Fruit fly (Drosophila melanogaster) whole organism, embryonic: ENCODE results near the gene CG6051.

Experiments
- ATbp ChIP-seq: fragments of 200-800 bp; sonication (Bioruptor generic); optimal IDR thresholded peaks from 2 replicates; lab custom pipeline; 2017; ENCODE audit warnings: missing biosample characterization, mild to moderate bottlenecking, missing genetic modification characterization, missing genetic modification reagents
- Bdp1 ChIP-seq: fragments of 200-800 bp; sonication (Bioruptor generic); optimal IDR thresholded peaks from 3 replicates; lab custom pipeline; 2016; ENCODE audit warnings: missing biosample characterization, missing genetic modification characterization
- Blimp-1 ChIP-seq: fragments of 200-800 bp; sonication (Bioruptor generic); optimal IDR thresholded peaks from 3 replicates; lab custom pipeline; 2018; ENCODE audit warnings: missing biosample characterization, missing genetic modification characterization, mild to moderate bottlenecking, moderate library complexity, missing genetic modification reagents
- CG10543 ChIP-seq: fragments of 200-800 bp; sonication (Bioruptor generic); optimal IDR thresholded peaks from 3 replicates; lab custom pipeline; 2017; ENCODE audit warnings: missing biosample characterization, mild to moderate bottlenecking, missing genetic modification characterization, moderate library complexity
- CG14667 ChIP-seq: fragments of 200-800 bp; sonication (Bioruptor generic); IDR thresholded peaks from 2 replicates; pipeline ENCODE4 v1.3.6; 2022; ENCODE audit warnings: missing biosample characterization, missing genetic modification characterization
- CG15073 ChIP-seq: fragments of 200-800 bp; sonication (Bioruptor generic); optimal IDR thresholded peaks from 2 replicates; lab custom pipeline; 2016; ENCODE audit warnings: missing biosample characterization, missing genetic modification characterization
- CG17385 ChIP-seq: fragments of 200-800 bp; sonication (Bioruptor generic); optimal IDR thresholded peaks from 3 replicates; lab custom pipeline; 2018; ENCODE audit warnings: missing biosample characterization, mild to moderate bottlenecking, missing genetic modification characterization
- CG2116 ChIP-seq: fragments of 200-800 bp; sonication (Bioruptor generic); optimal IDR thresholded peaks from 3 replicates; lab custom pipeline; 2018; ENCODE audit warnings: missing biosample characterization, mild to moderate bottlenecking, missing genetic modification characterization
- CG2129 ChIP-seq: fragments of 200-800 bp; sonication (Bioruptor generic); IDR thresholded peaks from 2 replicates; pipeline ENCODE4 v1.3.6; 2022; ENCODE audit warnings: missing biosample characterization, missing genetic modification characterization; ENCODE audit not compliant: partially characterized antibody
- CG2875 ChIP-seq: fragments of 200-800 bp; sonication (Bioruptor generic); optimal IDR thresholded peaks from 2 replicates; lab custom pipeline; 2017; ENCODE audit warnings: missing biosample characterization, mild to moderate bottlenecking, missing genetic modification characterization, missing genetic modification reagents
- CG3065 ChIP-seq: fragments of 200-800 bp; sonication (Bioruptor generic); optimal IDR thresholded peaks from 2 replicates; lab custom pipeline; 2016; ENCODE audit warnings: missing biosample characterization, missing genetic modification characterization
- CG31365 ChIP-seq: fragments of 200-800 bp; sonication (Bioruptor generic); optimal IDR thresholded peaks from 2 replicates; lab custom pipeline; 2018; ENCODE audit warnings: missing biosample characterization, mild to moderate bottlenecking, missing genetic modification characterization
- CG4730 ChIP-seq: fragments of 200-800 bp; sonication (Bioruptor generic); IDR thresholded peaks from 2 replicates; pipeline ENCODE4 v1.3.6; 2022; ENCODE audit warnings: missing biosample characterization, missing genetic modification characterization
- CG8359 ChIP-seq: fragments of 200-800 bp; sonication (Bioruptor generic); optimal IDR thresholded peaks from 2 replicates; lab custom pipeline; 2017; ENCODE audit warnings: missing biosample characterization, mild to moderate bottlenecking, missing genetic modification characterization, borderline replicate concordance
- CG8388 ChIP-seq: fragments of 200-800 bp; sonication (Bioruptor generic); optimal IDR thresholded peaks from 2 replicates; lab custom pipeline; 2019; ENCODE audit warnings: missing biosample characterization, mild to moderate bottlenecking, missing genetic modification characterization, moderate library complexity
- CG9817 ChIP-seq: fragments of 200-800 bp; sonication (Bioruptor generic); optimal IDR thresholded peaks from 2 replicates; lab custom pipeline; 2018; ENCODE audit warnings: missing biosample characterization, mild to moderate bottlenecking, missing genetic modification characterization, moderate library complexity
- Chrac-16 ChIP-seq: fragments of 200-800 bp; sonication (Bioruptor generic); optimal IDR thresholded peaks from 3 replicates; lab custom pipeline; 2016; ENCODE audit warnings: missing biosample characterization, missing genetic modification characterization
- D19B ChIP-seq: fragments of 200-800 bp; sonication (Bioruptor generic); optimal IDR thresholded peaks from 2 replicates; lab custom pipeline; 2017; ENCODE audit warnings: missing biosample characterization, mild to moderate bottlenecking, missing genetic modification characterization
- Dad ChIP-seq: fragments of 200-800 bp; sonication (Bioruptor generic); optimal IDR thresholded peaks from 3 replicates; lab custom pipeline; 2016; ENCODE audit warnings: missing biosample characterization, missing genetic modification characterization
- Deaf1 ChIP-seq: fragments of 200-800 bp; optimal IDR thresholded peaks from 3 replicates; lab custom pipeline; 2019; ENCODE audit warnings: missing biosample characterization, mild to moderate bottlenecking, missing genetic modification characterization, moderate library complexity
- Gsc ChIP-seq: fragments of 200-800 bp; sonication (Bioruptor generic); IDR thresholded peaks from 2 replicates; pipeline ENCODE4 v1.3.6; 2022; ENCODE audit warnings: missing biosample characterization, missing genetic modification characterization
- H15 ChIP-seq: fragments of 200-800 bp; sonication (Bioruptor generic); IDR thresholded peaks from 3 replicates; pipeline ENCODE4 v1.3.6; 2022; ENCODE audit warnings: missing biosample characterization, missing genetic modification characterization
- HHEX ChIP-seq: fragments of 200-800 bp; sonication (Bioruptor generic); optimal IDR thresholded peaks from 3 replicates; lab custom pipeline; 2017; ENCODE audit warnings: missing biosample characterization, mild to moderate bottlenecking, missing genetic modification characterization, missing genetic modification reagents
- MESR4 ChIP-seq: fragments of 200-800 bp; sonication (Bioruptor generic); optimal IDR thresholded peaks from 2 replicates; lab custom pipeline; 2018; ENCODE audit warnings: missing biosample characterization, mild to moderate bottlenecking, missing genetic modification characterization, moderate library complexity
- Mrtf ChIP-seq: fragments of 200-800 bp; sonication (Bioruptor generic); IDR thresholded peaks from 3 replicates; pipeline ENCODE4 v1.3.6; 2022; ENCODE audit warnings: missing biosample characterization, missing genetic modification characterization
- Myb ChIP-seq: fragments of 200-800 bp; sonication (Bioruptor generic); optimal IDR thresholded peaks from 2 replicates; lab custom pipeline; 2016; ENCODE audit warnings: missing biosample characterization, missing genetic modification characterization
- Ravus ChIP-seq: fragments of 200-800 bp; sonication (Bioruptor generic); IDR thresholded peaks from 2 replicates; pipeline ENCODE4 v1.3.6; 2022; ENCODE audit warnings: missing biosample characterization, missing genetic modification characterization
- Rx ChIP-seq: fragments of 200-800 bp; sonication (Bioruptor generic); IDR thresholded peaks from 2 replicates; pipeline ENCODE4 v1.3.6; 2022; ENCODE audit warnings: missing biosample characterization, missing genetic modification characterization
- Ssrp ChIP-seq: fragments of 200-800 bp; sonication (Bioruptor generic); optimal IDR thresholded peaks from 2 replicates; lab custom pipeline; 2018; ENCODE audit warnings: missing biosample characterization, mild to moderate bottlenecking, missing genetic modification characterization, moderate library complexity
- al ChIP-seq: fragments of 200-800 bp; sonication (Bioruptor generic); IDR thresholded peaks from 2 replicates; pipeline ENCODE4 v1.3.6; 2022; ENCODE audit warnings: missing biosample characterization, missing genetic modification characterization
- bab2 ChIP-seq: fragments of 200-800 bp; sonication (Bioruptor generic); optimal IDR thresholded peaks from 2 replicates; lab custom pipeline; 2016; ENCODE audit warnings: missing biosample characterization, missing genetic modification characterization
- chn ChIP-seq: fragments of 200-800 bp; sonication (Bioruptor generic); optimal IDR thresholded peaks from 2 replicates; lab custom pipeline; 2016; ENCODE audit warnings: missing biosample characterization, missing genetic modification characterization
- da ChIP-seq: fragments of 200-800 bp; sonication (Bioruptor generic); optimal IDR thresholded peaks from 2 replicates; lab custom pipeline; 2016; ENCODE audit warnings: missing biosample characterization, missing genetic modification characterization
- dpn ChIP-seq, 2 experiments: fragments of 200-800 bp; sonication (Bioruptor generic); optimal IDR thresholded peaks; 3 replicates each; lab custom pipeline; 2016; ENCODE audit warnings: missing biosample characterization in 2 of 2, missing genetic modification characterization in 2 of 2
- exex ChIP-seq: fragments of 200-800 bp; sonication (Bioruptor generic); optimal IDR thresholded peaks from 4 replicates; lab custom pipeline; 2018; ENCODE audit warnings: missing biosample characterization, mild to moderate bottlenecking, missing genetic modification characterization, moderate library complexity
- gem ChIP-seq: fragments of 200-800 bp; sonication (Bioruptor generic); optimal IDR thresholded peaks from 2 replicates; lab custom pipeline; 2019; ENCODE audit warnings: missing biosample characterization, mild to moderate bottlenecking, missing genetic modification characterization, moderate library complexity
- gt ChIP-seq: fragments of 200-800 bp; sonication (Bioruptor generic); IDR thresholded peaks from 2 replicates; pipeline ENCODE4 v1.3.6; 2022; ENCODE audit warnings: missing biosample characterization, missing genetic modification characterization
- lmd ChIP-seq: fragments of 200-800 bp; sonication (Bioruptor generic); IDR thresholded peaks from 2 replicates; pipeline ENCODE4 v1.3.6; 2022; ENCODE audit warnings: missing biosample characterization, missing genetic modification characterization
- org-1 ChIP-seq: fragments of 200-800 bp; sonication (Bioruptor generic); optimal IDR thresholded peaks from 2 replicates; lab custom pipeline; 2017; ENCODE audit warnings: missing biosample characterization, missing genetic modification characterization
- pnt ChIP-seq: fragments of 200-800 bp; sonication (Bioruptor generic); optimal IDR thresholded peaks from 3 replicates; lab custom pipeline; 2016; ENCODE audit warnings: missing biosample characterization, missing genetic modification characterization
- pum ChIP-seq: fragments of 200-800 bp; sonication (Bioruptor generic); optimal IDR thresholded peaks from 2 replicates; lab custom pipeline; 2016; ENCODE audit warnings: missing biosample characterization, missing genetic modification characterization
- salm ChIP-seq: fragments of 200-800 bp; sonication (Bioruptor generic); optimal IDR thresholded peaks from 2 replicates; lab custom pipeline; 2018; ENCODE audit warnings: missing biosample characterization, mild to moderate bottlenecking, missing genetic modification characterization
- schlank ChIP-seq: fragments of 200-800 bp; sonication (Bioruptor generic); optimal IDR thresholded peaks from 2 replicates; lab custom pipeline; 2018; ENCODE audit warnings: missing biosample characterization, mild to moderate bottlenecking, missing genetic modification characterization
- sna ChIP-seq: fragments of 200-800 bp; sonication (Bioruptor generic); IDR thresholded peaks from 2 replicates; pipeline ENCODE4 v1.3.6; 2022; ENCODE audit warnings: missing biosample characterization, missing genetic modification characterization; ENCODE audit not compliant: partially characterized antibody
- sob ChIP-seq: fragments of 200-800 bp; sonication (Bioruptor generic); IDR thresholded peaks from 2 replicates; pipeline ENCODE4 v1.3.6; 2022; ENCODE audit warnings: missing biosample characterization, missing genetic modification characterization
- tll ChIP-seq, 2 experiments: fragments of 200-800 bp in 1 of 2; fragments of >200 bp in 1 of 2; sonication (Bioruptor generic) in 1 of 2; optimal IDR thresholded peaks; 2 replicates each; lab custom pipeline; 2017 to 2019; ENCODE audit warnings: missing biosample characterization in 2 of 2, missing genetic modification characterization in 2 of 2, mild to moderate bottlenecking in 1 of 2, moderate library complexity in 1 of 2
- usp ChIP-seq: fragments of >200 bp; optimal IDR thresholded peaks from 2 replicates; lab custom pipeline; 2017; ENCODE audit warnings: missing biosample characterization, missing genetic modification characterization
- wdn ChIP-seq: fragments of 200-800 bp; sonication (Bioruptor generic); IDR thresholded peaks from 2 replicates; pipeline ENCODE4 v1.3.6; 2022; ENCODE audit warnings: missing biosample characterization, missing genetic modification characterization
- wek ChIP-seq: fragments of 200-800 bp; sonication (Bioruptor generic); optimal IDR thresholded peaks from 3 replicates; lab custom pipeline; 2018; ENCODE audit warnings: missing biosample characterization, mild to moderate bottlenecking, missing genetic modification characterization, moderate library complexity

Gene CG6051

dm6 chr3R:27150685-27151515 is at the start of gene CG6051 (continued):
- TF ChIP-seq sna (no peak), da (GFP tag; lab: Kevin White, UChicago) (peak; percentile 51), Ssrp (tag; lab: Kevin White, UChicago) (peak; percentile 53), Mrtf (GFP tag; lab: Robert Waterston, UW) (no peak), Ravus (GFP tag; lab: Robert Waterston, UW) (no peak), Blimp-1 (GFP tag; lab: Kevin White, UChicago) (peak; percentile 37), Myb (GFP tag; lab: Kevin White, UChicago) (peak; percentile 19), Dad (GFP tag; lab: Kevin White, UChicago) (peak; percentile 15), salm (tag; lab: Kevin White, UChicago) (no peak), CG9817 (tag; lab: Kevin White, UChicago) (peak; percentile 69), ATbp (GFP tag; lab: Kevin White, UChicago) (peak; percentile 33), Bdp1 (peak; percentile 31), gt (no peak), gem (tag; lab: Kevin White, UChicago) (peak; percentile 77), CG2116 (peak; percentile 28), CG4730 (GFP tag; lab: Robert Waterston, UW) (no peak), CG31365 (peak; percentile 39), CG14667 (GFP tag; lab: Robert Waterston, UW) (no peak), al (no peak), CG17385 (GFP tag; lab: Kevin White, UChicago) (peak; percentile 7), dpn (GFP tag; optimal IDR thresholded peaks at IDR 0.05; lab: Kevin White, UChicago) (peak; percentile 41 to 43), H15 (no peak), MESR4 (peak; percentile 83), wek (GFP tag; lab: Kevin White, UChicago) (peak; percentile 57), CG8388 (GFP tag; lab: Kevin White, UChicago) (no peak), pnt (GFP tag; lab: Kevin White, UChicago) (peak; percentile 23), Gsc (GFP tag; lab: Robert Waterston, UW) (no peak), CG15073 (GFP tag; lab: Kevin White, UChicago) (no peak), org-1 (GFP tag; lab: Kevin White, UChicago) (no peak), HHEX (GFP tag; lab: Kevin White, UChicago) (peak; percentile 65), chn (GFP tag; lab: Kevin White, UChicago) (peak; percentile 8), CG2875 (GFP tag; lab: Kevin White, UChicago) (peak; percentile 9), tll (GFP tag; optimal IDR thresholded peaks at IDR 0.05; lab: Kevin White, UChicago) (peak in 1 of 2 experiments; percentile 70), Deaf1 (tag; lab: Kevin White, UChicago) (no peak), CG3065 (GFP tag; lab: Kevin White, UChicago) (no peak), CG10543 (GFP tag; lab: Kevin White, UChicago) (peak; percentile 57), schlank (peak; percentile 45), Chrac-16 (GFP tag; lab: Kevin White, UChicago) (peak; percentile 61), D19B (GFP tag; lab: Kevin White, UChicago) (peak; percentile 16), pum (GFP tag; lab: Kevin White, UChicago) (peak; percentile 57), usp (GFP tag; lab: Kevin White, UChicago) (no peak), lmd (GFP tag; lab: Robert Waterston, UW) (no peak), exex (peak; percentile 22), bab2 (GFP tag; lab: Kevin White, UChicago) (peak; percentile 48), CG2129 (GFP tag; lab: Robert Waterston, UW) (no peak), CG8359 (GFP tag; lab: Kevin White, UChicago) (peak; percentile 12), wdn (no peak), sob (GFP tag; lab: Robert Waterston, UW) (no peak), Rx (no peak)
